Worm (Caenorhabditis elegans): ENCODE measurements around the gene srab-8.

Gene srab-8

ce11 chrV:3165438-3165837, 10.8 kb upstream of the srab-8 start, which contains the start of gene C36C5.14:
C36C5.14 (minus strand) TSS chrV:3165538.
- TF ChIP-seq elt-2 (tag; optimal IDR thresholded peaks at IDR 0.05) (no peak), sox-2 (GFP tag; IDR thresholded peaks at IDR 0.05) (no peak), C08G9.2 (tag; optimal IDR thresholded peaks at IDR 0.05) (no peak), unc-86 (tag; optimal IDR thresholded peaks at IDR 0.05) (no peak), ceh-31 (tag; optimal IDR thresholded peaks at IDR 0.05) (no peak), ceh-2 (tag; optimal IDR thresholded peaks at IDR 0.05) (no peak), fkh-6 (tag; optimal IDR thresholded peaks at IDR 0.05) (no peak), npax-4 (tag; optimal IDR thresholded peaks at IDR 0.05) (no peak), ceh-6 (GFP tag; optimal IDR thresholded peaks at IDR 0.05) (no peak), ets-4 (tag; optimal IDR thresholded peaks at IDR 0.05) (no peak), K09A11.1 (tag; optimal IDR thresholded peaks at IDR 0.05; ENCODE audit: insufficient read depth) (no peak), Y22D7AL.16 (tag; optimal IDR thresholded peaks at IDR 0.05) (no peak), ceh-24 (tag; optimal IDR thresholded peaks at IDR 0.05) (no peak), fax-1 (tag; optimal IDR thresholded peaks at IDR 0.05) (no peak), ttx-3 (tag; optimal IDR thresholded peaks at IDR 0.05) (no peak)

DNA sequence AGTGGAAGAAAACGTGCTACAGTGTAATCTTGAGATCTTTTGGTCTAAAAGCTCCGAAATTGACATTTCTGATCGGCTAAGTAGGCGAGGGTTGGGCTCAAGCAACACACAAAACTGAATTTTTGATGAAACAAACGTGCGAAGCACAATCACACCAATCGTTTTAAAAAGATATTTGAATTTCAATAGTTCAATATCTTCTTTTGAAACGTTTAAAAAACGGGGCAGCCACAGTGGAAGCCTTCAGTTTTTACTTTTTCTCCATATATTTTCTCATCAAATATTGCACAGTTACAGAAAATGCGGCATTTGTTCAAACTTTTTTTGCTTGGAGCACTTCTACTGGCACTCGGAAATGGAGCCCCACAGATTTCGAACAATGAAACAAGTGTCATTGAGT, 10.0 kb upstream of the srab-8 start, which contains the start of gene C36C5.4:
Gene C36C5.4 (plus strand): TSS at position 301 of the 400 bp plus-strand sequence.
- no peak for TF ChIP-seq elt-4 (tag; optimal IDR thresholded peaks at IDR 0.05)
- TF ChIP-seq ttx-3 (tag; optimal IDR thresholded peaks at IDR 0.05), result no peak
- no peak for TF ChIP-seq sox-2 (GFP tag; IDR thresholded peaks at IDR 0.05)
- no peak for TF ChIP-seq ceh-2 (tag; optimal IDR thresholded peaks at IDR 0.05)
- TF ChIP-seq unc-42 (tag; optimal IDR thresholded peaks at IDR 0.05), result no peak
- no peak for TF ChIP-seq unc-55 (GFP tag; optimal IDR thresholded peaks at IDR 0.05)
- no peak for TF ChIP-seq nfya-1 (tag; optimal IDR thresholded peaks at IDR 0.05)
- no peak for TF ChIP-seq eyg-1 (tag; optimal IDR thresholded peaks at IDR 0.05)
- TF ChIP-seq K02D7.2 (tag; optimal IDR thresholded peaks at IDR 0.05), result no peak
- no peak for TF ChIP-seq ztf-16 (tag; optimal IDR thresholded peaks at IDR 0.05)
- no peak for TF ChIP-seq syd-9 (tag; optimal IDR thresholded peaks at IDR 0.05)

ce11 chrV:3168650-3169049, 7.6 kb upstream of the srab-8 start, which contains the start of gene C36C5.15:
C36C5.15 (minus strand) TSS chrV:3168750.
- no peak for TF ChIP-seq ama-1 (optimal IDR thresholded peaks at IDR 0.05)
- TF ChIP-seq sox-2 (GFP tag; IDR thresholded peaks at IDR 0.05), result no peak
- TF ChIP-seq ceh-48 (tag; optimal IDR thresholded peaks at IDR 0.05), result no peak
- no peak for TF ChIP-seq pros-1 (tag; optimal IDR thresholded peaks at IDR 0.05)
- no peak for TF ChIP-seq pqm-1 (tag; optimal IDR thresholded peaks at IDR 0.05)
- no peak for TF ChIP-seq dmd-4 (tag; optimal IDR thresholded peaks at IDR 0.05; ENCODE audit: borderline replicate concordance)
- no peak for TF ChIP-seq zip-5 (tag; optimal IDR thresholded peaks at IDR 0.05)
- TF ChIP-seq ets-4 (tag; optimal IDR thresholded peaks at IDR 0.05), result no peak
- TF ChIP-seq madf-2 (tag; optimal IDR thresholded peaks at IDR 0.05), result no peak
- no peak for TF ChIP-seq K09A11.1 (tag; optimal IDR thresholded peaks at IDR 0.05; ENCODE audit: insufficient read depth)
- no peak for TF ChIP-seq Y22D7AL.16 (tag; optimal IDR thresholded peaks at IDR 0.05)
- TF ChIP-seq ceh-30 (tag; optimal IDR thresholded peaks at IDR 0.05), result no peak
- TF ChIP-seq ceh-34 (tag; optimal IDR thresholded peaks at IDR 0.05), result no peak
- no peak for TF ChIP-seq ceh-31 (tag; optimal IDR thresholded peaks at IDR 0.05)
- TF ChIP-seq ceh-45 (GFP tag; IDR thresholded peaks at IDR 0.05), result no peak
- TF ChIP-seq unc-55 (GFP tag; optimal IDR thresholded peaks at IDR 0.05), result no peak
- no peak for TF ChIP-seq fkh-10 (GFP tag; optimal IDR thresholded peaks at IDR 0.05)
- TF ChIP-seq hlh-8 (tag; optimal IDR thresholded peaks at IDR 0.05), result no peak
- no peak for TF ChIP-seq tbx-7 (tag; optimal IDR thresholded peaks at IDR 0.05)
- TF ChIP-seq ceh-2 (tag; optimal IDR thresholded peaks at IDR 0.05), result no peak

- TF ChIP-seq tbx-2 (tag; optimal IDR thresholded peaks at IDR 0.05) (no peak), elt-2 (tag; optimal IDR thresholded peaks at IDR 0.05) (no peak), odd-2 (tag; optimal IDR thresholded peaks at IDR 0.05) (no peak), C08G9.2 (tag; optimal IDR thresholded peaks at IDR 0.05) (no peak), sdc-2 (tag; optimal IDR thresholded peaks at IDR 0.05) (no peak), hlh-13 (GFP tag; optimal IDR thresholded peaks at IDR 0.05) (no peak), unc-55 (GFP tag; optimal IDR thresholded peaks at IDR 0.05) (no peak), K09A11.1 (tag; optimal IDR thresholded peaks at IDR 0.05; ENCODE audit: insufficient read depth) (no peak), ttx-3 (tag; optimal IDR thresholded peaks at IDR 0.05) (no peak), ceh-9 (tag; optimal IDR thresholded peaks at IDR 0.05) (no peak), unc-3 (GFP tag; conservative IDR thresholded peaks at IDR 0.05) (no peak), unc-3 (tag; optimal IDR thresholded peaks at IDR 0.05) (no peak), dmd-4 (tag; optimal IDR thresholded peaks at IDR 0.05; ENCODE audit: borderline replicate concordance) (no peak), rnt-1 (tag; optimal IDR thresholded peaks at IDR 0.05) (no peak), ceh-48 (tag; optimal IDR thresholded peaks at IDR 0.05) (no peak)
Observed at ce11 chrV:3169838-3170237, 6.4 kb upstream of the srab-8 start, which contains the start of gene srbc-6. srbc-6 (plus strand) TSS chrV:3170138.
